Worm (Caenorhabditis elegans) whole organism, mixed stage, embryonic: ENCODE measurements around the gene ttr-42.

Experiments
- lsy-2 ChIP-seq: fragments of 150-350 bp; optimal IDR thresholded peaks from 2 replicates; lab custom pipeline; 2014; ENCODE audit warnings: missing biosample characterization, missing genetic modification characterization
- mab-5 ChIP-seq: fragments of 150-350 bp; optimal IDR thresholded peaks from 2 replicates; lab custom pipeline; 2014; ENCODE audit warnings: missing biosample characterization, missing genetic modification characterization
- mep-1 ChIP-seq: fragments of 150-350 bp; optimal IDR thresholded peaks from 2 replicates; lab custom pipeline; 2017; ENCODE audit warnings: missing biosample characterization, missing genetic modification reagents, missing genetic modification characterization, inconsistent platforms
- nhr-12 ChIP-seq: fragments of 150-350 bp; optimal IDR thresholded peaks from 2 replicates; lab custom pipeline; 2014; ENCODE audit warnings: missing biosample characterization, missing genetic modification characterization
- nhr-28 ChIP-seq: fragments of 150-350 bp; optimal IDR thresholded peaks from 2 replicates; lab custom pipeline; 2014; ENCODE audit warnings: missing biosample characterization, missing genetic modification characterization
- nhr-76 ChIP-seq: sonication (generic microtip); optimal IDR thresholded peaks from 2 replicates; lab custom pipeline; 2017; ENCODE audit warnings: missing biosample characterization, missing genetic modification characterization
- unc-62 ChIP-seq: fragments of 150-350 bp; optimal IDR thresholded peaks from 2 replicates; lab custom pipeline; 2014; ENCODE audit warnings: missing biosample characterization, missing genetic modification reagents, missing genetic modification characterization
- ztf-11 ChIP-seq: fragments of 150-350 bp; optimal IDR thresholded peaks from 2 replicates; lab custom pipeline; 2014; ENCODE audit warnings: missing biosample characterization, missing genetic modification characterization

DNA sequence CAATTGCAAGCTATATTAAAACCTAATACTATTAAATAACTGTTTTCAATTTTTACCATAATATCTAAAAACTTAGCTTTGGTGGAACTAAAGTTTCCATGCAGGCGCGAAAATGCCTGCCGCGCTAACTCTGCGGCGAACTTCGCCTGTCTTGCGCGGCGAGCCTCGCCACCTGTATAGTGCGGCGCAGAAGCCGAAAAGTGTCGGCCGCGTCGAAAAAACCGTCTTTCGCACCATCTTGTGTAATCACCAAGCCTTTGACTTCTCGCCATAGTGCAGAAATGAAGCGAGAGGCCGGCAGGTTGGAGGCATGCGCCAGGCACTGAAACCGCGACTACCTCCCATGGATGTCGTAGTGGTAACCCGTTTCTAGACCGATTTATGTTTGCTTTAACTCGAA is 26.1 kb upstream of the ttr-42 start:
- TF ChIP-seq mep-1 (tag; lab: Kevin White, UChicago): no peak
- no peak for TF ChIP-seq ztf-11
- no peak for TF ChIP-seq nhr-76 (tag; lab: Kevin White, UChicago)
- no peak for TF ChIP-seq lsy-2 (tag; lab: Kevin White, UChicago)
- no peak for TF ChIP-seq nhr-12
- TF ChIP-seq unc-62 (GFP tag; lab: Kevin White, UChicago): no peak
- no peak for TF ChIP-seq nhr-28 (tag; lab: Kevin White, UChicago)
- no peak for TF ChIP-seq mab-5 (tag; lab: Kevin White, UChicago)
